Worm (Caenorhabditis elegans) whole organism, L1 larva: Measurements from ENCODE around the gene egl-38.

Source experiments
- egl-27 ChIP-seq, 2 experiments: fragments of 150-350 bp in 1 of 2; sonication (generic microtip); optimal IDR thresholded peaks; 3 replicates each; lab custom pipeline; 2017 to 2018; ENCODE audit warnings: missing biosample characterization in 2 of 2, missing genetic modification characterization in 2 of 2, missing genetic modification reagents in 2 of 2
- elt-3 ChIP-seq, 6 experiments: fragments of 150-350 bp in 1 of 6; sonication (generic microtip); optimal IDR thresholded peaks; 2 replicates each; lab custom pipeline; 2017 to 2018; ENCODE audit warnings: missing biosample characterization in 6 of 6, missing genetic modification characterization in 6 of 6, inconsistent platforms in 1 of 6
- nhr-28 ChIP-seq: fragments of 150-350 bp; optimal IDR thresholded peaks from 2 replicates; lab custom pipeline; 2014; ENCODE audit warnings: missing biosample characterization, missing genetic modification characterization
- zag-1 ChIP-seq: fragments of 150-350 bp; optimal IDR thresholded peaks from 2 replicates; lab custom pipeline; 2014; ENCODE audit warnings: missing biosample characterization, missing genetic modification characterization
- ztf-11 ChIP-seq, 2 experiments: sonication (generic microtip); optimal IDR thresholded peaks; 2 replicates each; lab custom pipeline; 2016 to 2017; ENCODE audit warnings: missing genetic modification characterization in 2 of 2, missing biosample characterization in 1 of 2, missing compliant biosample characterization in 1 of 2

ce11 chrIV:10157034-10157433 is 46.7 kb upstream of the egl-38 start:
- TF ChIP-seq elt-3 (tag; optimal IDR thresholded peaks at IDR 0.05; lab: Kevin White, UChicago) (no peak), nhr-28 (tag; lab: Kevin White, UChicago) (no peak), ztf-11 (tag; optimal IDR thresholded peaks at IDR 0.05; lab: Kevin White, UChicago) (no peak), zag-1 (tag; lab: Kevin White, UChicago) (no peak), egl-27 (tag; optimal IDR thresholded peaks at IDR 0.05; lab: Kevin White, UChicago) (no peak)
